Worm (Caenorhabditis elegans): Measurements from ENCODE around the gene K11H12.7.

ce11 chrIV:684748-685147, 19.4 kb downstream of the K11H12.7 start:
- TF ChIP-seq nhr-23 (tag; optimal IDR thresholded peaks at IDR 0.05) (no peak), fos-1 (tag; optimal IDR thresholded peaks at IDR 0.05) (no peak), ztf-4 (tag; optimal IDR thresholded peaks at IDR 0.05) (no peak), lin-39 (tag; optimal IDR thresholded peaks at IDR 0.05) (no peak), zag-1 (tag; optimal IDR thresholded peaks at IDR 0.05) (no peak), aly-2 (tag; optimal IDR thresholded peaks at IDR 0.05) (no peak), nhr-12 (tag; optimal IDR thresholded peaks at IDR 0.05) (no peak), blmp-1 (tag; optimal IDR thresholded peaks at IDR 0.05; ENCODE audit: insufficient read depth) (no peak), unc-62 (GFP tag; optimal IDR thresholded peaks at IDR 0.05) (no peak), peb-1 (tag; optimal IDR thresholded peaks at IDR 0.05) (no peak), egl-27 (tag; optimal IDR thresholded peaks at IDR 0.05) (no peak), ceh-16 (tag; optimal IDR thresholded peaks at IDR 0.05) (no peak), nhr-77 (tag; optimal IDR thresholded peaks at IDR 0.05) (no peak), R02D3.7 (tag; optimal IDR thresholded peaks at IDR 0.05) (no peak)

All from whole organism, L2 larva.